Worm (Caenorhabditis elegans) whole organism, L4 larva: ENCODE results near the gene far-7.

ENCODE experiments used
- dmd-9 ChIP-seq: fragments of 200-800 bp; sonication (Bioruptor generic); IDR thresholded peaks from 2 replicates; pipeline ENCODE4 v1.3.6; 2022; ENCODE audit warnings: missing genetic modification reagents, missing genetic modification characterization, missing compliant biosample characterization
- lin-15B ChIP-seq: fragments of 150-350 bp; sonication (generic microtip); optimal IDR thresholded peaks from 3 replicates; lab custom pipeline; 2014; ENCODE audit warnings: missing biosample characterization, missing genetic modification characterization
- nhr-28 ChIP-seq: fragments of 150-350 bp; optimal IDR thresholded peaks from 2 replicates; lab custom pipeline; 2014; ENCODE audit warnings: missing biosample characterization, missing genetic modification characterization
- nhr-77 ChIP-seq: fragments of 150-350 bp; optimal IDR thresholded peaks from 2 replicates; lab custom pipeline; 2014; ENCODE audit warnings: missing biosample characterization, missing genetic modification characterization

ce11 chrII:370394-370793, 50.8 kb downstream of the far-7 start:
- TF ChIP-seq dmd-9 (GFP tag; lab: Robert Waterston, UW), result no peak
- no peak for TF ChIP-seq nhr-77 (tag; lab: Kevin White, UChicago)
- TF ChIP-seq lin-15B (tag; lab: Kevin White, UChicago), result no peak
- TF ChIP-seq nhr-28 (tag; lab: Kevin White, UChicago), result no peak
